Fruit fly (Drosophila melanogaster) whole organism, prepupa: ENCODE results near the gene LysB.

Source experiments
- Blimp-1 ChIP-seq: fragments of 200-800 bp; sonication (Bioruptor generic); optimal IDR thresholded peaks from 3 replicates; lab custom pipeline; 2017; ENCODE audit warnings: missing biosample characterization, missing genetic modification characterization, mild to moderate bottlenecking, moderate library complexity, missing genetic modification reagents
- CG10631 ChIP-seq: fragments of 200-800 bp; sonication (Bioruptor generic); optimal IDR thresholded peaks from 2 replicates; lab custom pipeline; 2016; ENCODE audit warnings: missing biosample characterization, missing genetic modification characterization
- CG10669 ChIP-seq: fragments of 200-800 bp; sonication (Bioruptor generic); optimal IDR thresholded peaks from 3 replicates; lab custom pipeline; 2018; ENCODE audit warnings: missing biosample characterization, mild to moderate bottlenecking, missing genetic modification characterization, moderate library complexity
- CG11294 ChIP-seq: fragments of 200-800 bp; sonication (Bioruptor generic); IDR thresholded peaks from 2 replicates; pipeline ENCODE4 v1.3.6; 2022; ENCODE audit warnings: missing biosample characterization, missing genetic modification characterization
- CG11762 ChIP-seq: fragments of 200-800 bp; sonication (Bioruptor generic); optimal IDR thresholded peaks from 3 replicates; lab custom pipeline; 2016; ENCODE audit warnings: missing biosample characterization, missing genetic modification characterization; ENCODE audit not compliant: insufficient read depth
- CG11902 ChIP-seq: fragments of 200-800 bp; sonication (Bioruptor generic); optimal IDR thresholded peaks from 3 replicates; lab custom pipeline; 2016; ENCODE audit warnings: missing biosample characterization, missing genetic modification characterization
- CG1621 ChIP-seq: fragments of 200-800 bp; sonication (Bioruptor generic); optimal IDR thresholded peaks from 3 replicates; lab custom pipeline; 2018; ENCODE audit warnings: missing biosample characterization, mild to moderate bottlenecking, missing genetic modification characterization
- CG16779 ChIP-seq: fragments of 200-800 bp; sonication (Bioruptor generic); optimal IDR thresholded peaks from 3 replicates; lab custom pipeline; 2017; ENCODE audit warnings: missing biosample characterization, mild to moderate bottlenecking, missing genetic modification characterization
- CG3032 ChIP-seq: fragments of 200-800 bp; optimal IDR thresholded peaks from 2 replicates; lab custom pipeline; 2019; ENCODE audit warnings: missing biosample characterization, mild to moderate bottlenecking, missing genetic modification characterization, moderate library complexity
- CG34406 ChIP-seq: fragments of 200-800 bp; sonication (Bioruptor generic); optimal IDR thresholded peaks from 3 replicates; lab custom pipeline; 2016; ENCODE audit warnings: missing biosample characterization, missing genetic modification characterization
- CG3919 ChIP-seq: fragments of 200-800 bp; sonication (Bioruptor generic); optimal IDR thresholded peaks from 3 replicates; lab custom pipeline; 2016; ENCODE audit warnings: missing biosample characterization, missing genetic modification characterization
- CG6276 ChIP-seq: fragments of 200-800 bp; sonication (Bioruptor generic); optimal IDR thresholded peaks from 2 replicates; lab custom pipeline; 2017; ENCODE audit warnings: missing biosample characterization, mild to moderate bottlenecking, missing genetic modification characterization
- CG6792 ChIP-seq: fragments of 200-800 bp; sonication (Bioruptor generic); optimal IDR thresholded peaks from 3 replicates; lab custom pipeline; 2016; ENCODE audit warnings: missing biosample characterization, missing genetic modification characterization
- CG6808 ChIP-seq: fragments of 200-800 bp; sonication (Bioruptor generic); optimal IDR thresholded peaks from 3 replicates; lab custom pipeline; 2017; ENCODE audit warnings: missing biosample characterization, missing genetic modification characterization, mild to moderate bottlenecking, moderate library complexity, missing genetic modification reagents
- CG6854 ChIP-seq: fragments of 200-800 bp; sonication (Bioruptor generic); optimal IDR thresholded peaks from 2 replicates; lab custom pipeline; 2017; ENCODE audit warnings: missing biosample characterization, mild to moderate bottlenecking, missing genetic modification characterization
- CG7368 ChIP-seq: fragments of 200-800 bp; sonication (Bioruptor generic); optimal IDR thresholded peaks from 3 replicates; lab custom pipeline; 2016; ENCODE audit warnings: missing biosample characterization, missing genetic modification characterization
- CG8119 ChIP-seq: fragments of 200-800 bp; sonication (Bioruptor generic); IDR thresholded peaks from 3 replicates; pipeline ENCODE4 v1.3.6; 2022; ENCODE audit warnings: missing biosample characterization, missing genetic modification characterization
- CG8319 ChIP-seq: fragments of 200-800 bp; sonication (Bioruptor generic); optimal IDR thresholded peaks from 3 replicates; lab custom pipeline; 2016; ENCODE audit warnings: missing biosample characterization, missing genetic modification characterization
- CG8632 ChIP-seq: fragments of 200-800 bp; sonication (Bioruptor generic); optimal IDR thresholded peaks from 3 replicates; lab custom pipeline; 2016; ENCODE audit warnings: missing biosample characterization, missing genetic modification characterization
- CG9139 ChIP-seq: fragments of 200-800 bp; sonication (Bioruptor generic); optimal IDR thresholded peaks from 3 replicates; lab custom pipeline; 2017; ENCODE audit warnings: missing biosample characterization, mild to moderate bottlenecking, missing genetic modification characterization
- Eip75B ChIP-seq: fragments of 200-800 bp; sonication (Bioruptor generic); optimal IDR thresholded peaks from 3 replicates; lab custom pipeline; 2016; ENCODE audit warnings: missing biosample characterization, missing genetic modification characterization
- Eip93F ChIP-seq: fragments of 200-800 bp; sonication (Bioruptor generic); optimal IDR thresholded peaks from 2 replicates; lab custom pipeline; 2016; ENCODE audit warnings: missing biosample characterization, mild to moderate bottlenecking, missing genetic modification characterization
- Ets21C ChIP-seq: fragments of 200-800 bp; sonication (Bioruptor generic); optimal IDR thresholded peaks from 3 replicates; lab custom pipeline; 2016; ENCODE audit warnings: missing biosample characterization, missing genetic modification characterization
- Ets96B ChIP-seq: fragments of 200-800 bp; optimal IDR thresholded peaks from 2 replicates; lab custom pipeline; 2019; ENCODE audit warnings: missing biosample characterization, mild to moderate bottlenecking, missing genetic modification characterization, moderate library complexity
- Gug ChIP-seq: fragments of 200-800 bp; sonication (Bioruptor generic); IDR thresholded peaks from 2 replicates; pipeline ENCODE4 v1.3.6; 2022; ENCODE audit warnings: missing biosample characterization, missing genetic modification characterization
- Hr39 ChIP-seq: fragments of 200-800 bp; sonication (Bioruptor generic); optimal IDR thresholded peaks from 2 replicates; lab custom pipeline; 2016; ENCODE audit warnings: missing biosample characterization, missing genetic modification characterization
- Hr4 ChIP-seq: fragments of 200-800 bp; sonication (Bioruptor generic); optimal IDR thresholded peaks from 3 replicates; lab custom pipeline; 2016; ENCODE audit warnings: missing biosample characterization, missing genetic modification characterization
- Lpt ChIP-seq: fragments of 200-800 bp; sonication (Bioruptor generic); optimal IDR thresholded peaks from 3 replicates; lab custom pipeline; 2016; ENCODE audit warnings: missing biosample characterization, missing genetic modification characterization
- Met ChIP-seq: fragments of 200-800 bp; sonication (Bioruptor generic); optimal IDR thresholded peaks from 3 replicates; lab custom pipeline; 2016; ENCODE audit warnings: missing biosample characterization, missing genetic modification characterization
- OdsH ChIP-seq: fragments of 200-800 bp; sonication (Bioruptor generic); optimal IDR thresholded peaks from 3 replicates; lab custom pipeline; 2016; ENCODE audit warnings: missing biosample characterization, missing genetic modification characterization
- Smox ChIP-seq: fragments of 200-800 bp; sonication (Bioruptor generic); optimal IDR thresholded peaks from 3 replicates; lab custom pipeline; 2016; ENCODE audit warnings: missing biosample characterization, missing genetic modification characterization
- Sox14 ChIP-seq: fragments of 200-800 bp; sonication (Bioruptor generic); optimal IDR thresholded peaks from 3 replicates; lab custom pipeline; 2016; ENCODE audit warnings: missing biosample characterization, missing genetic modification characterization
- Sox15 ChIP-seq: fragments of 200-800 bp; sonication (Bioruptor generic); optimal IDR thresholded peaks from 3 replicates; lab custom pipeline; 2016; ENCODE audit warnings: missing biosample characterization, missing genetic modification characterization
- cyc ChIP-seq: fragments of 200-800 bp; sonication (Bioruptor generic); optimal IDR thresholded peaks from 3 replicates; lab custom pipeline; 2016; ENCODE audit warnings: missing biosample characterization, missing genetic modification characterization
- esn ChIP-seq: fragments of 200-800 bp; sonication (Bioruptor generic); optimal IDR thresholded peaks from 2 replicates; lab custom pipeline; 2016; ENCODE audit warnings: missing biosample characterization, mild to moderate bottlenecking, missing genetic modification characterization, moderate library complexity
- fd59A ChIP-seq: fragments of 200-800 bp; sonication (Bioruptor generic); optimal IDR thresholded peaks from 2 replicates; lab custom pipeline; 2017; ENCODE audit warnings: missing biosample characterization, mild to moderate bottlenecking, missing genetic modification characterization, missing genetic modification reagents
- fkh ChIP-seq: fragments of 200-800 bp; sonication (Bioruptor generic); optimal IDR thresholded peaks from 3 replicates; lab custom pipeline; 2017; ENCODE audit warnings: missing biosample characterization, mild to moderate bottlenecking, missing genetic modification characterization, moderate library complexity
- lz ChIP-seq: fragments of 200-800 bp; sonication (Bioruptor generic); optimal IDR thresholded peaks from 3 replicates; lab custom pipeline; 2016; ENCODE audit warnings: missing biosample characterization, missing genetic modification characterization
- pdm3 ChIP-seq: fragments of 200-800 bp; sonication (Bioruptor generic); optimal IDR thresholded peaks from 3 replicates; lab custom pipeline; 2016; ENCODE audit warnings: missing biosample characterization, missing genetic modification characterization
- salr ChIP-seq, 2 experiments: fragments of 200-800 bp; sonication (Bioruptor generic); optimal IDR thresholded peaks; 3 replicates each; lab custom pipeline; 2016 to 2018; ENCODE audit warnings: missing biosample characterization in 2 of 2, missing genetic modification characterization in 2 of 2, mild to moderate bottlenecking in 1 of 2
- spab ChIP-seq: fragments of 200-800 bp; sonication (Bioruptor generic); optimal IDR thresholded peaks from 2 replicates; lab custom pipeline; 2017; ENCODE audit warnings: missing biosample characterization, mild to moderate bottlenecking, missing genetic modification characterization, missing genetic modification reagents
- ss ChIP-seq, 2 experiments: fragments of 200-800 bp; sonication (Bioruptor generic); optimal IDR thresholded peaks; 2 replicates in 1 of 2; 3 replicates in 1 of 2; lab custom pipeline; 2017 to 2018; ENCODE audit warnings: mild to moderate bottlenecking in 2 of 2, missing biosample characterization in 2 of 2, missing genetic modification characterization in 2 of 2, moderate library complexity in 1 of 2
- svp ChIP-seq: fragments of 200-800 bp; sonication (Bioruptor generic); peaks from one replicate; lab custom pipeline; 2016; ENCODE audit warnings: missing biosample characterization, missing genetic modification characterization
- topi ChIP-seq: fragments of 200-800 bp; sonication (Bioruptor generic); optimal IDR thresholded peaks from 3 replicates; lab custom pipeline; 2016; ENCODE audit warnings: missing biosample characterization, missing genetic modification characterization
- vri ChIP-seq: fragments of 200-800 bp; sonication (Bioruptor generic); optimal IDR thresholded peaks from 3 replicates; lab custom pipeline; 2016; ENCODE audit warnings: missing biosample characterization, mild to moderate bottlenecking, missing genetic modification characterization

LysB gene

dm6 chr3L:1211096-1211495, 3.9 kb downstream of the LysB start, which contains the start of gene LysD:
TSS of gene LysD (minus strand) at chr3L:1211196.
- TF ChIP-seq OdsH (GFP tag; lab: Kevin White, UChicago) (no peak), CG11294 (GFP tag; lab: Robert Waterston, UW) (no peak), CG34406 (no peak), Hr39 (GFP tag; lab: Kevin White, UChicago) (no peak), Lpt (GFP tag; lab: Kevin White, UChicago) (no peak), CG9139 (GFP tag; lab: Kevin White, UChicago) (no peak), esn (no peak), CG8119 (GFP tag; lab: Robert Waterston, UW) (no peak), vri (no peak)

dm6 chr3L:1212113-1212512, 4.9 kb downstream of the LysB start:
- no peak for TF ChIP-seq CG3919 (GFP tag; lab: Kevin White, UChicago)
- TF ChIP-seq CG10631 (GFP tag; lab: Kevin White, UChicago): no peak
- no peak for TF ChIP-seq CG6854
- TF ChIP-seq CG8632 (GFP tag; lab: Kevin White, UChicago): no peak
- no peak for TF ChIP-seq topi
- no peak for TF ChIP-seq salr (GFP tag; optimal IDR thresholded peaks at IDR 0.05; lab: Kevin White, UChicago)
- no peak for TF ChIP-seq Eip93F (GFP tag; lab: Kevin White, UChicago)
- TF ChIP-seq CG8119 (GFP tag; lab: Robert Waterston, UW): no peak
- TF ChIP-seq ss (GFP tag; optimal IDR thresholded peaks at IDR 0.05; lab: Kevin White, UChicago): no peak
- TF ChIP-seq Blimp-1: no peak
- TF ChIP-seq svp (GFP tag; lab: Kevin White, UChicago): no peak
- no peak for TF ChIP-seq pdm3 (GFP tag; lab: Kevin White, UChicago)
- TF ChIP-seq CG11762 (GFP tag; lab: Kevin White, UChicago): no peak
- no peak for TF ChIP-seq CG10669 (GFP tag; lab: Kevin White, UChicago)
- TF ChIP-seq fd59A (GFP tag; lab: Kevin White, UChicago): no peak
- no peak for TF ChIP-seq CG6276 (GFP tag; lab: Kevin White, UChicago)
- no peak for TF ChIP-seq CG3032 (tag; lab: Kevin White, UChicago)
- TF ChIP-seq fkh (GFP tag; lab: Kevin White, UChicago): no peak

dm6 chr3L:1212571-1212970, 5.4 kb downstream of the LysB start, which contains the start of gene LysE:
TSS of gene LysE (plus strand) at chr3L:1212827.
- TF ChIP-seq CG11902 (no peak), svp (GFP tag; lab: Kevin White, UChicago) (peak; percentile 57), Eip75B (GFP tag; lab: Kevin White, UChicago) (no peak)

dm6 chr3L:1216460-1216859, 9.3 kb downstream of the LysB start:
- TF ChIP-seq Smox (GFP tag; lab: Kevin White, UChicago) (no peak), CG3032 (tag; lab: Kevin White, UChicago) (no peak), cyc (no peak), ss (GFP tag; optimal IDR thresholded peaks at IDR 0.05; lab: Kevin White, UChicago) (no peak), Hr4 (GFP tag; lab: Kevin White, UChicago) (peak; percentile 68), CG6808 (no peak), esn (no peak), CG11762 (GFP tag; lab: Kevin White, UChicago) (no peak), salr (GFP tag; optimal IDR thresholded peaks at IDR 0.05; lab: Kevin White, UChicago) (no peak), Gug (GFP tag; lab: Robert Waterston, UW) (no peak), CG11294 (GFP tag; lab: Robert Waterston, UW) (no peak), lz (GFP tag; lab: Kevin White, UChicago) (no peak), CG34406 (no peak), Ets21C (GFP tag; lab: Kevin White, UChicago) (no peak), Met (GFP tag; lab: Kevin White, UChicago) (no peak), Blimp-1 (no peak), CG1621 (tag; lab: Kevin White, UChicago) (no peak), CG6792 (GFP tag; lab: Kevin White, UChicago) (no peak), Ets96B (no peak), Sox15 (GFP tag; lab: Kevin White, UChicago) (no peak), CG7368 (GFP tag; lab: Kevin White, UChicago) (no peak), CG16779 (tag; lab: Kevin White, UChicago) (no peak), CG6854 (no peak), Hr39 (GFP tag; lab: Kevin White, UChicago) (no peak), Sox14 (GFP tag; lab: Kevin White, UChicago) (no peak), CG8319 (GFP tag; lab: Kevin White, UChicago) (no peak), fd59A (GFP tag; lab: Kevin White, UChicago) (no peak), spab (no peak)
